Worm (Caenorhabditis elegans) whole organism, L4 larva: ENCODE results near the gene brc-2.

Source experiments
- aha-1 ChIP-seq: fragments of 150-350 bp; peaks from one replicate; lab custom pipeline; 2014; ENCODE audit warnings: missing biosample characterization, missing genetic modification characterization
- daf-19 ChIP-seq: fragments of 200-800 bp; sonication (Bioruptor generic); conservative IDR thresholded peaks from 2 replicates; pipeline ENCODE4 v1.3.6; 2022; ENCODE audit warnings: missing genetic modification characterization, missing compliant biosample characterization
- nhr-28 ChIP-seq: fragments of 150-350 bp; optimal IDR thresholded peaks from 2 replicates; lab custom pipeline; 2014; ENCODE audit warnings: missing biosample characterization, missing genetic modification characterization
- nhr-6 ChIP-seq: fragments of 150-350 bp; optimal IDR thresholded peaks from 2 replicates; lab custom pipeline; 2014; ENCODE audit warnings: missing biosample characterization, missing genetic modification characterization
- nhr-77 ChIP-seq: fragments of 150-350 bp; optimal IDR thresholded peaks from 2 replicates; lab custom pipeline; 2014; ENCODE audit warnings: missing biosample characterization, missing genetic modification characterization
- unc-62 ChIP-seq, 3 experiments: fragments of 150-350 bp in 1 of 3; sonication (generic microtip); optimal IDR thresholded peaks in 2 of 3; peaks in 1 of 3; 1 replicate in 1 of 3; 2 replicates in 2 of 3; lab custom pipeline; 2014 to 2017; ENCODE audit warnings: missing biosample characterization in 3 of 3, missing genetic modification characterization in 3 of 3, missing genetic modification reagents in 3 of 3, missing genotype in 1 of 3
- zfp-3 ChIP-seq: fragments of 200-800 bp; sonication (Bioruptor generic); conservative IDR thresholded peaks from 2 replicates; pipeline ENCODE4 v1.3.6; 2022; ENCODE audit warnings: missing genetic modification reagents, missing genetic modification characterization, missing compliant biosample characterization

- TF ChIP-seq nhr-77, result no peak
- TF ChIP-seq unc-62 (GFP tag; optimal IDR thresholded peaks at IDR 0.05 in 1 of 2; lab: Kevin White, UChicago), result no peak
- no peak for TF ChIP-seq unc-62 (tag; optimal IDR thresholded peaks at IDR 0.05; lab: Kevin White, UChicago)
- TF ChIP-seq nhr-6, result no peak
- no peak for TF ChIP-seq zfp-3 (GFP tag; lab: Robert Waterston, UW)
- TF ChIP-seq nhr-28 (tag; lab: Kevin White, UChicago), result no peak
- no peak for TF ChIP-seq daf-19 (GFP tag; lab: Robert Waterston, UW)
- TF ChIP-seq aha-1 (tag; lab: Kevin White, UChicago), result no peak
Measured at ce11 chrIII:6931896-6932295, 29.0 kb upstream of the brc-2 start, which contains the start of gene byn-1.
